Worm (Caenorhabditis elegans) whole organism, L4/young adult: ENCODE measurements around the gene lcmt-1.

Source experiments
- W03F9.2 ChIP-seq: fragments of 150-350 bp; optimal IDR thresholded peaks from 2 replicates; lab custom pipeline; 2014; ENCODE audit warnings: missing biosample characterization, missing genetic modification characterization
- dao-5 ChIP-seq: sonication (generic microtip); optimal IDR thresholded peaks from 2 replicates; lab custom pipeline; 2016; ENCODE audit warnings: missing genotype, missing genetic modification characterization, moderate library complexity, missing compliant biosample characterization
- him-1 ChIP-seq: sonication (generic microtip); optimal IDR thresholded peaks from 2 replicates; lab custom pipeline; 2016; ENCODE audit warnings: missing genotype, missing genetic modification reagents, missing genetic modification characterization, missing compliant biosample characterization

DNA sequence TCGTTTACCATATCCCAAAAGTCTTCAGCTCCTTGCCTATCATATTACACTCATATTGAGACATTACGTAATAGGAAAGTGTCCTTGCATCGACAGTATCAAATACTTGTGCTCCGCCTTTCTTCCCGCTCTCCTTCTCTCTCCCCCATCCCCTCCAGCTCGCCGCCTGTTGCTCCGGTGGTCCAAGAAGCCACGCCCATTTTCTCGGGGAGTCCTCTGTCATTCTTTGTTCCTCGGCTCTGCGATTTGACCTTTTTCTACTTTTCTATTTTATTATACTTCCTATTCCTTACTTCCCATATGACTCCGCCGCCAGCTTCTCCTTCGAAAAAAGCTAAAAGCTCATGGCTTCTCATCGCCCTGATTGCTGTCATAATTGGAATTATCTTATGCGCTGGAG lies 13.1 kb downstream of the lcmt-1 start, which contains the start of gene mnp-1:
- TF ChIP-seq W03F9.2 (tag; lab: Kevin White, UChicago) = no peak
- TF ChIP-seq dao-5 (tag; lab: Kevin White, UChicago) = no peak
- TF ChIP-seq him-1 (tag; lab: Kevin White, UChicago) = no peak
